Worm (Caenorhabditis elegans): ENCODE measurements around the gene rme-6.
A peak's percentile ranks its signal among the peaks of the same experiment; 100 is the strongest.

The rme-6 gene

ce11 chrX:1124146-1124545 is 27.2 kb downstream of the rme-6 start, which contains the start of gene C05D9.9:
Gene C05D9.9, minus strand, starts transcription at chrX:1124246.
- peak; percentile 39 for TF ChIP-seq lin-40 (tag; optimal IDR thresholded peaks at IDR 0.05)
- no peak for TF ChIP-seq zim-3 (tag; optimal IDR thresholded peaks at IDR 0.05)
- TF ChIP-seq somi-1 (GFP tag; optimal IDR thresholded peaks at IDR 0.05), result peak; percentile 24

- TF ChIP-seq ccch-3 (GFP tag; optimal IDR thresholded peaks at IDR 0.05) (no peak), F23B12.7 (tag; optimal IDR thresholded peaks at IDR 0.05; ENCODE audit: insufficient read depth) (no peak), somi-1 (GFP tag; optimal IDR thresholded peaks at IDR 0.05) (no peak), nhr-80 (tag; optimal IDR thresholded peaks at IDR 0.05) (peak; percentile 43)
Observed at ce11 chrX:1125426-1125825, 28.5 kb downstream of the rme-6 start, which contains the start of gene lmp-2. Gene lmp-2, plus strand, starts transcription at chrX:1125615.

- TF ChIP-seq ets-4 (GFP tag; optimal IDR thresholded peaks at IDR 0.05) (no peak), sea-2 (GFP tag; IDR thresholded peaks at IDR 0.05) (no peak), ceh-100 (GFP tag; IDR thresholded peaks at IDR 0.05) (no peak), nhr-80 (tag; optimal IDR thresholded peaks at IDR 0.05) (peak; percentile 31)
Observed at ce11 chrX:1126207-1126606, 29.3 kb downstream of the rme-6 start.

- TF ChIP-seq F10E7.11 (tag; optimal IDR thresholded peaks at IDR 0.05) (no peak), pbrm-1 (GFP tag; IDR thresholded peaks at IDR 0.05) (peak; percentile 23; the same call in 1 of the 2 replicates), cebp-1 (GFP tag; IDR thresholded peaks at IDR 0.05) (peak; percentile 43; the same call in 1 of the 2 replicates), cebp-1 (tag; optimal IDR thresholded peaks at IDR 0.05) (peak; percentile 65), zfh-2 (GFP tag; conservative IDR thresholded peaks at IDR 0.05) (peak; percentile 68), him-1 (tag; optimal IDR thresholded peaks at IDR 0.05) (no peak), aptf-2 (GFP tag; conservative IDR thresholded peaks at IDR 0.05) (no peak), egl-44 (GFP tag; IDR thresholded peaks at IDR 0.05) (no peak), nhr-179 (tag; optimal IDR thresholded peaks at IDR 0.05) (no peak), nhr-120 (GFP tag; IDR thresholded peaks at IDR 0.05) (no peak), ccch-3 (GFP tag; optimal IDR thresholded peaks at IDR 0.05) (no peak), rcor-1 (GFP tag; IDR thresholded peaks at IDR 0.05) (no peak), Y56A3A.18 (GFP tag; IDR thresholded peaks at IDR 0.05) (no peak), attf-5 (GFP tag; optimal IDR thresholded peaks at IDR 0.05) (peak; percentile 71), cebp-2 (GFP tag; IDR thresholded peaks at IDR 0.05) (no peak), Y95B8A.8 (GFP tag; IDR thresholded peaks at IDR 0.05) (no peak), B0336.3 (GFP tag; IDR thresholded peaks at IDR 0.05) (0 out of 2 replicates have a peak, but pooled peaks have one; percentile 19), egrh-3 (GFP tag; IDR thresholded peaks at IDR 0.05) (peak; percentile 73), mel-28 (tag; optimal IDR thresholded peaks at IDR 0.05; ENCODE audit: borderline replicate concordance) (no peak), bed-1 (GFP tag; IDR thresholded peaks at IDR 0.05) (no peak), Y53G8AR.9 (GFP tag; conservative IDR thresholded peaks at IDR 0.05) (no peak), ztf-3 (GFP tag; optimal IDR thresholded peaks at IDR 0.05) (no peak), ztf-25 (GFP tag; IDR thresholded peaks at IDR 0.05) (no peak), snpc-4 (GFP tag; optimal IDR thresholded peaks at IDR 0.05) (no peak), snpc-4 (tag; optimal IDR thresholded peaks at IDR 0.05) (peak in 2 of 4 experiments; percentile 17 to 36), hlh-12 (tag; optimal IDR thresholded peaks at IDR 0.05) (no peak), attf-3 (GFP tag; conservative IDR thresholded peaks at IDR 0.05) (no peak), pha-4 (tag; optimal IDR thresholded peaks at IDR 0.05) (peak; percentile 5), let-607 (tag; optimal IDR thresholded peaks at IDR 0.05) (peak; percentile 60 to 73), dox-1 (GFP tag; IDR thresholded peaks at IDR 0.05) (peak; percentile 76; the same call in 1 of the 2 replicates), madf-10 (tag; optimal IDR thresholded peaks at IDR 0.05) (no peak), hmg-1.2 (GFP tag; IDR thresholded peaks at IDR 0.05) (peak; percentile 40; the same call in 1 of the 2 replicates), F23B12.7 (tag; optimal IDR thresholded peaks at IDR 0.05; ENCODE audit: insufficient read depth) (no peak), lin-40 (tag; optimal IDR thresholded peaks at IDR 0.05) (peak; percentile 33), ceh-79 (tag; optimal IDR thresholded peaks at IDR 0.05) (no peak), nhr-80 (tag; optimal IDR thresholded peaks at IDR 0.05) (peak; percentile 85), ceh-27 (GFP tag; optimal IDR thresholded peaks at IDR 0.05) (peak; percentile 40)
Observed at ce11 chrX:1128503-1129036, 31.6 kb downstream of the rme-6 start, which contains the start of gene snx-1. Gene snx-1, plus strand, starts transcription at chrX:1128986.
